Worm (Caenorhabditis elegans) whole organism, young adult: ENCODE measurements around the gene skp-1.

Source experiments
- F49E8.2 ChIP-seq: sonication (generic microtip); optimal IDR thresholded peaks from 3 replicates; lab custom pipeline; 2017; ENCODE audit warnings: missing genetic modification characterization, mild to moderate bottlenecking, missing compliant biosample characterization, antibody characterized with exemption, moderate library complexity; ENCODE audit not compliant: insufficient read depth
- ama-1 ChIP-seq, 3 experiments: fragments of 150-350 bp in 1 of 3; sonication (generic microtip) in 2 of 3; optimal IDR thresholded peaks; 2 replicates each; lab custom pipeline; 2014 to 2018; ENCODE audit warnings: missing biosample characterization in 2 of 3, missing genetic modification characterization in 2 of 3, missing genetic modification reagents in 2 of 3
- mxl-1 ChIP-seq: sonication (generic microtip); optimal IDR thresholded peaks from 2 replicates; lab custom pipeline; 2016; ENCODE audit warnings: missing genetic modification characterization, missing compliant biosample characterization
- pha-4 ChIP-seq: fragments of 150-350 bp; sonication (generic microtip); optimal IDR thresholded peaks from 2 replicates; lab custom pipeline; 2014; ENCODE audit warnings: missing biosample characterization, missing genetic modification reagents, missing genetic modification characterization

ce11 chrV:11606424-11606823 lies 38.9 kb upstream of the skp-1 start, which contains the start of gene idpp-16:
- TF ChIP-seq pha-4 (tag; lab: Kevin White, UChicago) (no peak), F49E8.2 (tag; lab: Kevin White, UChicago) (no peak), mxl-1 (no peak), ama-1 (optimal IDR thresholded peaks at IDR 0.05; lab: Kevin White, UChicago) (no peak), ama-1 (GFP tag; optimal IDR thresholded peaks at IDR 0.05; lab: Kevin White, UChicago) (no peak)
